Fruit fly (Drosophila melanogaster) whole organism, pupa: ENCODE data around the gene CG45545.

Experiments
- CG10348 ChIP-seq: fragments of 200-800 bp; sonication (Bioruptor generic); IDR thresholded peaks from 2 replicates; pipeline ENCODE4 v1.3.6; 2022; ENCODE audit warnings: missing biosample characterization, missing genetic modification characterization
- CG13204 ChIP-seq: fragments of 200-800 bp; sonication (Bioruptor generic); optimal IDR thresholded peaks from 2 replicates; lab custom pipeline; 2018; ENCODE audit warnings: missing biosample characterization, mild to moderate bottlenecking, missing genetic modification characterization, moderate library complexity
- CG15710 ChIP-seq: fragments of 200-800 bp; sonication (Bioruptor generic); optimal IDR thresholded peaks from 2 replicates; lab custom pipeline; 2018; ENCODE audit warnings: missing biosample characterization, mild to moderate bottlenecking, missing genetic modification characterization, moderate library complexity
- CG17806 ChIP-seq: fragments of 200-800 bp; sonication (Bioruptor generic); optimal IDR thresholded peaks from 2 replicates; lab custom pipeline; 2018; ENCODE audit warnings: missing biosample characterization, mild to moderate bottlenecking, missing genetic modification characterization, moderate library complexity
- CG4496 ChIP-seq: fragments of 200-800 bp; sonication (Bioruptor generic); IDR thresholded peaks from 3 replicates; pipeline ENCODE4 v1.3.6; 2022; ENCODE audit warnings: missing biosample characterization, missing genetic modification characterization
- CG8159 ChIP-seq: fragments of 200-800 bp; sonication (Bioruptor generic); optimal IDR thresholded peaks from 3 replicates; lab custom pipeline; 2018; ENCODE audit warnings: missing biosample characterization, mild to moderate bottlenecking, missing genetic modification characterization, moderate library complexity
- CG9948 ChIP-seq: fragments of 200-800 bp; sonication (Bioruptor generic); optimal IDR thresholded peaks from 2 replicates; lab custom pipeline; 2018; ENCODE audit warnings: missing biosample characterization, mild to moderate bottlenecking, missing genetic modification characterization, moderate library complexity
- D1 ChIP-seq: fragments of 200-800 bp; sonication (Bioruptor generic); optimal IDR thresholded peaks from 2 replicates; lab custom pipeline; 2018; ENCODE audit warnings: missing biosample characterization, mild to moderate bottlenecking, missing genetic modification characterization, moderate library complexity
- EcR ChIP-seq: fragments of 200-800 bp; sonication (Bioruptor generic); optimal IDR thresholded peaks from 3 replicates; lab custom pipeline; 2019; ENCODE audit warnings: missing biosample characterization, missing genetic modification characterization, mild to moderate bottlenecking, moderate library complexity, missing genetic modification reagents
- Ets98B ChIP-seq: fragments of 200-800 bp; sonication (Bioruptor generic); IDR thresholded peaks from 2 replicates; pipeline ENCODE4 v1.3.6; 2022; ENCODE audit warnings: missing biosample characterization, missing genetic modification characterization
- Pif1B ChIP-seq: fragments of 200-800 bp; sonication (Bioruptor generic); optimal IDR thresholded peaks from 3 replicates; lab custom pipeline; 2016; ENCODE audit warnings: missing biosample characterization, missing genetic modification characterization
- Snoo ChIP-seq: fragments of 200-800 bp; sonication (Bioruptor generic); optimal IDR thresholded peaks from 3 replicates; lab custom pipeline; 2017; ENCODE audit warnings: missing biosample characterization, mild to moderate bottlenecking, missing genetic modification characterization, inconsistent platforms
- fd96Ca ChIP-seq: fragments of 200-800 bp; sonication (Bioruptor generic); IDR thresholded peaks from 3 replicates; pipeline ENCODE4 v1.3.6; 2022; ENCODE audit warnings: missing biosample characterization, missing genetic modification characterization

dm6 chr3R:7591189-7591588 lies 39.4 kb downstream of the CG45545 start:
- TF ChIP-seq CG17806 (tag; lab: Kevin White, UChicago): no peak
- no peak for TF ChIP-seq fd96Ca
- TF ChIP-seq CG15710 (tag; lab: Kevin White, UChicago): no peak
- TF ChIP-seq D1 (tag; lab: Kevin White, UChicago): no peak
- TF ChIP-seq CG8159 (tag; lab: Kevin White, UChicago): no peak
- no peak for TF ChIP-seq CG13204 (GFP tag; lab: Kevin White, UChicago)
- no peak for TF ChIP-seq CG4496 (GFP tag; lab: Robert Waterston, UW)
- no peak for TF ChIP-seq EcR (GFP tag; lab: Kevin White, UChicago)
- no peak for TF ChIP-seq Pif1B (GFP tag; lab: Kevin White, UChicago)
- TF ChIP-seq Snoo (tag; lab: Kevin White, UChicago): no peak
- no peak for TF ChIP-seq CG9948 (tag; lab: Kevin White, UChicago)
- no peak for TF ChIP-seq CG10348 (GFP tag; lab: Robert Waterston, UW)
- TF ChIP-seq Ets98B (GFP tag; lab: Robert Waterston, UW): no peak
